Worm (Caenorhabditis elegans) whole organism, L2 larva: ENCODE measurements around the gene rps-14.
A peak's percentile ranks its signal among the peaks of the same experiment; 100 is the strongest.

ENCODE experiments used
- C34F6.9 ChIP-seq: fragments of 150-350 bp; optimal IDR thresholded peaks from 2 replicates; lab custom pipeline; 2014; ENCODE audit warnings: missing biosample characterization, missing genetic modification characterization
- F13H6.1 ChIP-seq: sonication (generic microtip); optimal IDR thresholded peaks from 2 replicates; lab custom pipeline; 2016; ENCODE audit warnings: missing genetic modification characterization, missing compliant biosample characterization
- R02D3.7 ChIP-seq: fragments of 150-350 bp; optimal IDR thresholded peaks from 2 replicates; lab custom pipeline; 2014; ENCODE audit warnings: missing biosample characterization, missing genetic modification characterization
- Y55F3AM.14 ChIP-seq: fragments of 200-800 bp; sonication (Bioruptor generic); optimal IDR thresholded peaks from 2 replicates; lab custom pipeline; 2018; ENCODE audit warnings: mild to moderate bottlenecking, missing genetic modification characterization, missing compliant biosample characterization
- ZK546.5 ChIP-seq: sonication (generic microtip); optimal IDR thresholded peaks from 2 replicates; lab custom pipeline; 2017; ENCODE audit warnings: missing biosample characterization, missing genetic modification characterization
- alr-1 ChIP-seq: fragments of 150-350 bp; optimal IDR thresholded peaks from 2 replicates; lab custom pipeline; 2014; ENCODE audit warnings: missing biosample characterization, missing genetic modification characterization
- aly-2 ChIP-seq: fragments of 150-350 bp; optimal IDR thresholded peaks from 2 replicates; lab custom pipeline; 2014; ENCODE audit warnings: missing biosample characterization, missing genetic modification characterization
- ama-1 ChIP-seq: fragments of 150-350 bp; optimal IDR thresholded peaks from 2 replicates; lab custom pipeline; 2018; ENCODE audit warnings: inconsistent platforms
- blmp-1 ChIP-seq: sonication (generic microtip); optimal IDR thresholded peaks from 2 replicates; lab custom pipeline; 2017; ENCODE audit warnings: missing genetic modification characterization, mild to moderate bottlenecking, missing compliant biosample characterization, antibody characterized with exemption, moderate library complexity; ENCODE audit not compliant: insufficient read depth
- ceh-16 ChIP-seq: fragments of 150-350 bp; optimal IDR thresholded peaks from 2 replicates; lab custom pipeline; 2014; ENCODE audit warnings: missing biosample characterization, missing genetic modification characterization
- ceh-82 ChIP-seq: fragments of 150-350 bp; optimal IDR thresholded peaks from 2 replicates; lab custom pipeline; 2014; ENCODE audit warnings: missing biosample characterization, missing genetic modification characterization
- crh-2 ChIP-seq: sonication (generic microtip); optimal IDR thresholded peaks from 2 replicates; lab custom pipeline; 2017; ENCODE audit warnings: missing biosample characterization, missing genetic modification characterization
- dmd-4 ChIP-seq: sonication (generic microtip); optimal IDR thresholded peaks from 2 replicates; lab custom pipeline; 2017; ENCODE audit warnings: missing biosample characterization, missing genetic modification characterization
- egl-27 ChIP-seq: sonication (generic microtip); optimal IDR thresholded peaks from 3 replicates; lab custom pipeline; 2017; ENCODE audit warnings: missing biosample characterization, missing genetic modification reagents, missing genetic modification characterization
- elt-1 ChIP-seq: fragments of 150-350 bp; optimal IDR thresholded peaks from 2 replicates; lab custom pipeline; 2014; ENCODE audit warnings: missing biosample characterization, missing genetic modification characterization
- elt-3 ChIP-seq: sonication (generic microtip); optimal IDR thresholded peaks from 2 replicates; lab custom pipeline; 2017; ENCODE audit warnings: missing biosample characterization, missing genetic modification characterization
- fos-1 ChIP-seq: fragments of 150-350 bp; optimal IDR thresholded peaks from 2 replicates; lab custom pipeline; 2014; ENCODE audit warnings: missing biosample characterization, missing genetic modification characterization
- gmeb-1 ChIP-seq: fragments of 150-350 bp; optimal IDR thresholded peaks from 2 replicates; lab custom pipeline; 2014; ENCODE audit warnings: missing biosample characterization, missing genetic modification characterization
- lin-11 ChIP-seq: fragments of 150-350 bp; sonication (generic microtip); optimal IDR thresholded peaks from 2 replicates; lab custom pipeline; 2014; ENCODE audit warnings: missing biosample characterization, missing genetic modification characterization, inconsistent platforms, mixed read lengths
- lin-13 ChIP-seq: fragments of 150-350 bp; optimal IDR thresholded peaks from 2 replicates; lab custom pipeline; 2014; ENCODE audit warnings: missing biosample characterization, missing genetic modification reagents, missing genetic modification characterization
- lin-39 ChIP-seq: fragments of 150-350 bp; optimal IDR thresholded peaks from 2 replicates; lab custom pipeline; 2014; ENCODE audit warnings: missing biosample characterization, missing genetic modification reagents, missing genetic modification characterization
- lsy-2 ChIP-seq, 2 experiments: fragments of 150-350 bp in 1 of 2; sonication (generic microtip) in 1 of 2; optimal IDR thresholded peaks; 2 replicates each; lab custom pipeline; 2014 to 2017; ENCODE audit warnings: missing biosample characterization in 2 of 2, missing genetic modification characterization in 2 of 2
- mab-5 ChIP-seq: fragments of 150-350 bp; optimal IDR thresholded peaks from 2 replicates; lab custom pipeline; 2014; ENCODE audit warnings: missing biosample characterization, missing genetic modification characterization
- mbf-1 ChIP-seq: sonication (generic microtip); optimal IDR thresholded peaks from 2 replicates; lab custom pipeline; 2017; ENCODE audit warnings: missing biosample characterization, missing genetic modification characterization
- mdl-1 ChIP-seq, 2 experiments: fragments of 150-350 bp in 1 of 2; sonication (generic microtip) in 1 of 2; optimal IDR thresholded peaks; 2 replicates each; lab custom pipeline; 2017; ENCODE audit warnings: missing biosample characterization in 2 of 2, missing genetic modification characterization in 2 of 2
- nhr-10 ChIP-seq: sonication (generic microtip); optimal IDR thresholded peaks from 2 replicates; lab custom pipeline; 2017; ENCODE audit warnings: missing biosample characterization, missing genetic modification characterization
- nhr-11 ChIP-seq: fragments of 150-350 bp; optimal IDR thresholded peaks from 2 replicates; lab custom pipeline; 2014; ENCODE audit warnings: missing biosample characterization, missing genetic modification characterization
- nhr-12 ChIP-seq: fragments of 150-350 bp; optimal IDR thresholded peaks from 2 replicates; lab custom pipeline; 2014; ENCODE audit warnings: missing biosample characterization, missing genetic modification characterization
- nhr-129 ChIP-seq: fragments of 150-350 bp; optimal IDR thresholded peaks from 2 replicates; lab custom pipeline; 2014; ENCODE audit warnings: missing biosample characterization, missing genetic modification characterization
- nhr-21 ChIP-seq: fragments of 150-350 bp; optimal IDR thresholded peaks from 2 replicates; lab custom pipeline; 2014; ENCODE audit warnings: missing biosample characterization, missing genetic modification characterization
- nhr-23 ChIP-seq: fragments of 150-350 bp; optimal IDR thresholded peaks from 2 replicates; lab custom pipeline; 2014; ENCODE audit warnings: missing biosample characterization, missing genetic modification reagents, missing genetic modification characterization
- nhr-237 ChIP-seq: fragments of 150-350 bp; optimal IDR thresholded peaks from 2 replicates; lab custom pipeline; 2014; ENCODE audit warnings: missing biosample characterization, missing genetic modification characterization
- nhr-25 ChIP-seq: fragments of 150-350 bp; sonication (generic microtip); optimal IDR thresholded peaks from 3 replicates; lab custom pipeline; 2014; ENCODE audit warnings: missing biosample characterization, missing genetic modification characterization
- nhr-6 ChIP-seq: fragments of 150-350 bp; optimal IDR thresholded peaks from 2 replicates; lab custom pipeline; 2014; ENCODE audit warnings: missing biosample characterization, missing genetic modification characterization
- nhr-77 ChIP-seq: fragments of 150-350 bp; optimal IDR thresholded peaks from 2 replicates; lab custom pipeline; 2014; ENCODE audit warnings: missing biosample characterization, missing genetic modification characterization
- peb-1 ChIP-seq: fragments of 150-350 bp; optimal IDR thresholded peaks from 2 replicates; lab custom pipeline; 2014; ENCODE audit warnings: missing biosample characterization, missing genetic modification characterization
- sem-4 ChIP-seq: fragments of 150-350 bp; optimal IDR thresholded peaks from 2 replicates; lab custom pipeline; 2014; ENCODE audit warnings: missing biosample characterization, missing genetic modification reagents, missing genetic modification characterization
- skn-1 ChIP-seq: sonication (generic microtip); optimal IDR thresholded peaks from 2 replicates; lab custom pipeline; 2017; ENCODE audit warnings: missing biosample characterization, missing genetic modification characterization
- sma-3 ChIP-seq: sonication (generic microtip); optimal IDR thresholded peaks from 2 replicates; lab custom pipeline; 2016; ENCODE audit warnings: missing genetic modification reagents, missing genetic modification characterization, missing compliant biosample characterization
- sma-9 ChIP-seq, 2 experiments: fragments of 150-350 bp in 1 of 2; sonication (generic microtip) in 1 of 2; optimal IDR thresholded peaks; 2 replicates each; lab custom pipeline; 2014 to 2016; ENCODE audit warnings: missing genetic modification characterization in 2 of 2, mild to moderate bottlenecking in 1 of 2, missing biosample characterization in 1 of 2, missing compliant biosample characterization in 1 of 2, missing genetic modification reagents in 1 of 2, moderate library complexity in 1 of 2
- snpc-4 ChIP-seq: fragments of 150-350 bp; optimal IDR thresholded peaks from 2 replicates; lab custom pipeline; 2014; ENCODE audit warnings: missing biosample characterization, missing genetic modification characterization
- unc-39 ChIP-seq: fragments of 150-350 bp; optimal IDR thresholded peaks from 2 replicates; lab custom pipeline; 2014; ENCODE audit warnings: missing biosample characterization, missing genetic modification characterization
- unc-55 ChIP-seq: fragments of 150-350 bp; sonication (generic microtip); optimal IDR thresholded peaks from 3 replicates; lab custom pipeline; 2014; ENCODE audit warnings: missing biosample characterization, missing genetic modification reagents, missing genetic modification characterization
- unc-62 ChIP-seq: fragments of 150-350 bp; optimal IDR thresholded peaks from 2 replicates; lab custom pipeline; 2014; ENCODE audit warnings: missing biosample characterization, missing genetic modification reagents, missing genetic modification characterization
- zag-1 ChIP-seq: fragments of 150-350 bp; optimal IDR thresholded peaks from 2 replicates; lab custom pipeline; 2014; ENCODE audit warnings: missing biosample characterization, missing genetic modification characterization
- ztf-1 ChIP-seq: fragments of 200-800 bp; sonication (Bioruptor generic); conservative IDR thresholded peaks from 2 replicates; pipeline ENCODE4 v1.3.6; 2022; ENCODE audit warnings: missing genetic modification characterization, missing compliant biosample characterization
- ztf-11 ChIP-seq: sonication (generic microtip); optimal IDR thresholded peaks from 2 replicates; lab custom pipeline; 2017; ENCODE audit warnings: missing biosample characterization, missing genetic modification characterization
- ztf-4 ChIP-seq: fragments of 150-350 bp; optimal IDR thresholded peaks from 2 replicates; lab custom pipeline; 2014; ENCODE audit warnings: missing biosample characterization, missing genetic modification characterization

The rps-14 gene

DNA sequence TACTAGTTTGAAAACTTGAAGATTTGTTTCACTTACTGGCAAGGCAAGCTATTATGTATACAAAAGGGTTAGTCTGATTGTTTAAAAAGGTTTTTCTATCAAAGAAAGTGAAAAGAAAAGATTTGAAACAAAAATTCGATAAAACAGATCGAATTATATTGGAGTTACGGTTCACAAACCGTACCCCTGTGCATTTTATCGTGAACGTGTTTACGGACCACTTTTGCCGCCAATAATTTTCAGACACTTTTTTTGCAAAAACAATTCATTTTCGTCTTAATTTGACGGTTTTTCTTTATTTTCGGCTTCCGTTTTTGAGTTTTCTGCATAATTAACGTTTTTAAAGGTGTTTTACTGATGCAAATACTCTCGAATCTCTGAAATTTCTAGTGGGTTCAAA is 14.1 kb downstream of the rps-14 start:
- TF ChIP-seq ceh-16 (tag; lab: Kevin White, UChicago) (no peak), ztf-1 (no peak), snpc-4 (tag; lab: Kevin White, UChicago) (no peak), mab-5 (tag; lab: Kevin White, UChicago) (no peak), skn-1 (tag; lab: Kevin White, UChicago) (no peak), nhr-11 (tag; lab: Kevin White, UChicago) (no peak), nhr-129 (tag; lab: Kevin White, UChicago) (no peak), mdl-1 (tag; optimal IDR thresholded peaks at IDR 0.05; lab: Kevin White, UChicago) (no peak), ceh-82 (no peak), unc-39 (tag; lab: Kevin White, UChicago) (no peak), alr-1 (no peak)

DNA sequence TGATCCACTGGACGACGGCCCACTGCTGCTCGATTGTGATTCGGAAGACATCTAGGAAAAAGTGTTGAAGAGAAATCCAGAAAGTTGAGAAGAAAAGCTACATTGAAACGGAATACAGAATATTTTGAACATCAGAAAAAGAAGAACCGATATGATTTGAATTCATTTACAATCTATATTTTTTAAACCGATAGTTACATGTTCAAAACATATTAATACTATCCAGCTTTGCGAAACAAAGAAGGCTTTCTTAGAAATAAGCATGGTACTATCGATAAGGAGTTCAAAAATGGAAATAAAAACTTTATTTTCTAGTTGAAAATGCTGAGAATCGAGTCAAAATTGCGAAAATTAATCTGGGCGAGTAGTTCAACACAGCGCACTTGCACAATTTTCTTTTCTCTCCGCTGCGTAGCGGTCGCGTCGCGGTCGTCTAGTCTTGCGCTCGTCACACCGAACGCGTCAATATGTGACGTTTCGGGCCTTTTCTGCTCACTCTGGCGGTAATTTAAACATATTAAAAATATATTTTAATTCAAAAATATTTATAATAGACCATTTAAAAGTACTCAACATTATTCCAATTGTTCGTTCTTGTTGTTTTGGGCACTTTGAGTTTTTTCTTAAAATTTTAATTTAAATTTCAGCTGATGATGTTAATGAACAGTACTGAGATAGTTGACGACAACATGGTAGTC is 17.2 kb downstream of the rps-14 start, which contains the start of the genes syf-2 and K04G7.1:
Gene syf-2, minus strand, starts transcription at position 51 of the 698 bp plus-strand sequence.
Gene K04G7.1, plus strand, starts transcription at position 648 of the 698 bp plus-strand sequence.
- TF ChIP-seq snpc-4 (tag; lab: Kevin White, UChicago) (peak; percentile 82), alr-1 (no peak), sem-4 (peak; percentile 77), nhr-23 (tag; lab: Kevin White, UChicago) (no peak), lin-13 (GFP tag; lab: Kevin White, UChicago) (peak; percentile 99), blmp-1 (tag; lab: Kevin White, UChicago) (peak; percentile 63), mdl-1 (tag; optimal IDR thresholded peaks at IDR 0.05; lab: Kevin White, UChicago) (peak in 1 of 2 experiments; percentile 67), nhr-11 (tag; lab: Kevin White, UChicago) (no peak), dmd-4 (tag; lab: Kevin White, UChicago) (no peak), lsy-2 (tag; optimal IDR thresholded peaks at IDR 0.05; lab: Kevin White, UChicago) (peak; percentile 78 to 96), lin-11 (tag; lab: Kevin White, UChicago) (peak; percentile 87), ztf-4 (peak; percentile 58), F13H6.1 (tag; lab: Kevin White, UChicago) (peak; percentile 78), elt-3 (tag; lab: Kevin White, UChicago) (no peak), unc-39 (tag; lab: Kevin White, UChicago) (no peak), nhr-21 (tag; lab: Kevin White, UChicago) (peak; percentile 86), nhr-237 (tag; lab: Kevin White, UChicago) (no peak), nhr-10 (tag; lab: Kevin White, UChicago) (no peak), crh-2 (tag; lab: Kevin White, UChicago) (peak; percentile 94), unc-55 (GFP tag; lab: Kevin White, UChicago) (peak; percentile 98), Y55F3AM.14 (no peak), zag-1 (tag; lab: Kevin White, UChicago) (peak; percentile 66), gmeb-1 (tag; lab: Kevin White, UChicago) (peak; percentile 95), sma-3 (GFP tag; lab: Kevin White, UChicago) (peak; percentile 86), mab-5 (tag; lab: Kevin White, UChicago) (peak; percentile 79), C34F6.9 (tag; lab: Kevin White, UChicago) (peak; percentile 94), lin-39 (tag; lab: Kevin White, UChicago) (peak; percentile 3), nhr-12 (tag; lab: Kevin White, UChicago) (no peak), nhr-6 (peak; percentile 69), egl-27 (tag; lab: Kevin White, UChicago) (peak; percentile 92), nhr-25 (tag; lab: Kevin White, UChicago) (peak; percentile 89), ceh-16 (tag; lab: Kevin White, UChicago) (peak; percentile 56), ztf-1 (no peak), mbf-1 (no peak), ceh-82 (no peak), ama-1 (no peak), nhr-77 (tag; lab: Kevin White, UChicago) (peak; percentile 32), ztf-11 (tag; lab: Kevin White, UChicago) (no peak), R02D3.7 (tag; lab: Kevin White, UChicago) (peak; percentile 19), peb-1 (tag; lab: Kevin White, UChicago) (no peak), sma-9 (GFP tag; optimal IDR thresholded peaks at IDR 0.05; lab: Kevin White, UChicago) (peak; percentile 83), sma-9 (tag; optimal IDR thresholded peaks at IDR 0.05; lab: Kevin White, UChicago) (no peak), nhr-129 (tag; lab: Kevin White, UChicago) (peak; percentile 82), fos-1 (peak; percentile 82), unc-62 (GFP tag; lab: Kevin White, UChicago) (no peak), aly-2 (tag; lab: Kevin White, UChicago) (no peak), ZK546.5 (peak; percentile 12), elt-1 (no peak), skn-1 (tag; lab: Kevin White, UChicago) (peak; percentile 19)
